Worm (Caenorhabditis elegans): ENCODE measurements around the gene D2096.7.

ce11 chrIV:8379278-8379677 is 1.8 kb upstream of the D2096.7 start, which contains the start of gene nap-1:
- TF ChIP-seq lin-29 (GFP tag; IDR thresholded peaks at IDR 0.05), result no peak
- TF ChIP-seq nhr-28 (tag; optimal IDR thresholded peaks at IDR 0.05), result peak; percentile 66
- TF ChIP-seq nhr-111 (GFP tag; optimal IDR thresholded peaks at IDR 0.05), result no peak
- TF ChIP-seq F44E2.7 (GFP tag; IDR thresholded peaks at IDR 0.05), result no peak
- no peak for TF ChIP-seq nhr-237 (tag; optimal IDR thresholded peaks at IDR 0.05)
- TF ChIP-seq unc-62 (GFP tag; optimal IDR thresholded peaks at IDR 0.05 in 1 of 2), result peak in 1 of 2 experiments; percentile 20
- TF ChIP-seq unc-62 (tag; optimal IDR thresholded peaks at IDR 0.05), result no peak
- TF ChIP-seq unc-39 (tag; optimal IDR thresholded peaks at IDR 0.05), result no peak
- no peak for TF ChIP-seq lin-39 (tag; optimal IDR thresholded peaks at IDR 0.05)
- TF ChIP-seq lin-13 (GFP tag; optimal IDR thresholded peaks at IDR 0.05), result peak; percentile 84
- peak; percentile 59 for TF ChIP-seq hlh-11 (tag; optimal IDR thresholded peaks at IDR 0.05)
- TF ChIP-seq aly-2 (tag; optimal IDR thresholded peaks at IDR 0.05), result no peak
- peak; percentile 91 for TF ChIP-seq R02D3.7 (tag; optimal IDR thresholded peaks at IDR 0.05)
